Worm (Caenorhabditis elegans) whole organism, mixed stage, embryonic: ENCODE data around the gene Y56A3A.28.

ENCODE experiments used
- lsy-2 ChIP-seq: fragments of 150-350 bp; optimal IDR thresholded peaks from 2 replicates; lab custom pipeline; 2014; ENCODE audit warnings: missing biosample characterization, missing genetic modification characterization
- mab-5 ChIP-seq: fragments of 150-350 bp; optimal IDR thresholded peaks from 2 replicates; lab custom pipeline; 2014; ENCODE audit warnings: missing biosample characterization, missing genetic modification characterization
- mep-1 ChIP-seq: fragments of 150-350 bp; optimal IDR thresholded peaks from 2 replicates; lab custom pipeline; 2017; ENCODE audit warnings: missing biosample characterization, missing genetic modification reagents, missing genetic modification characterization, inconsistent platforms
- nhr-76 ChIP-seq: sonication (generic microtip); optimal IDR thresholded peaks from 2 replicates; lab custom pipeline; 2017; ENCODE audit warnings: missing biosample characterization, missing genetic modification characterization
- pha-4 ChIP-seq: fragments of 150-350 bp; optimal IDR thresholded peaks from 2 replicates; lab custom pipeline; 2018; ENCODE audit warnings: missing biosample characterization, missing genetic modification reagents, missing genetic modification characterization

DNA sequence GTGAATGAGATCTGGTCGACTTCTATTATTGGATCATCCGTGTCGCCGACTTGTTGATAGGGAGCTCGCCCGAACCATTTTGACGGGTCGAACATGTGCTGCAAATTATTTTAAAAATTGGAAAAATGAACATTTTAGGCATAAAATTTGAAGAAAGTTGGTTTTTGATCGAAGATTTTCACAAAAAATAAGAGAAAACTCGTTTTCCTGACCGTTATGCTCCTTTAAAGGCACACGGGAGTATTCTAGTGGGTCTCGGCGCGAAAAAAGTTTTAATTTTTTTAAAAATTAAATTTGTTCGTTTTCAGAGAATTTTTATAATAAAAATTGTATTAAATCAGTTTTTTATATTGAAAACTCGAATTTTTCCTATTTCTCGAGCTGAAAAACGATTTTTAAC, 57.0 kb downstream of the Y56A3A.28 start, which contains the start of gene Y56A3A.16:
- no peak for TF ChIP-seq mep-1 (tag; lab: Kevin White, UChicago)
- no peak for TF ChIP-seq nhr-76
- TF ChIP-seq pha-4 (tag; lab: Kevin White, UChicago): no peak
- no peak for TF ChIP-seq lsy-2 (tag; lab: Kevin White, UChicago)
- no peak for TF ChIP-seq mab-5
